Fruit fly (Drosophila melanogaster) whole organism, prepupa: ENCODE measurements around the gene CG11892.

Experiments used
- Hr39 ChIP-seq: fragments of 200-800 bp; sonication (Bioruptor generic); optimal IDR thresholded peaks from 2 replicates; lab custom pipeline; 2016; ENCODE audit warnings: missing biosample characterization, missing genetic modification characterization
- cyc ChIP-seq: fragments of 200-800 bp; sonication (Bioruptor generic); optimal IDR thresholded peaks from 3 replicates; lab custom pipeline; 2016; ENCODE audit warnings: missing biosample characterization, missing genetic modification characterization

DNA sequence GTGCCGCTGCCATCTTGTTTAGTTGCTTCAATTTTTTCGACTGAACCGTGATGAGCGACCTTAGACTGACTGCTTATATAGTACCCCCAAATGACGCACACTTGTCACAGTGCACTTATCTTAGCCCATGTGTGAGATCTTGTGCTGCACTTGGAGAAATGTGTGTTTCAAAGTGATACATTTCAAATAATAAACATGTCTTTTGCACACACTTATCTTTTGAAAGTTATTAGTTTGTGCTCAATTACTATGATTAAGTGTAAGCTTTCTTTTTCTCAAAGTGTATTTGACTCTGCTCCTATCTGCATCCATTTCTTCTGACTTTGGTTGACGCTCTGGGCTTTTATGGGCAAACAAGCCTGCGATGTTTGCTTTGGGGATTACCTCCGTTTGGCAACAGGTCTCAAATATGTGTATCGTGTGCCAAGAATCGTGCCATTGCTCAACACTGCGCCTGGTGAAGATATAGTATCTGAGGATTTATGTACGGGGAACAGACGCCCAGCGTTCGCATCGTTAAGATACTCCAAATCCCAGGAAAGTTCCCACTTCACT, 1.5 kb upstream of the CG11892 start, which contains the start of gene CG10514:
- TF ChIP-seq cyc (GFP tag; lab: Kevin White, UChicago) = no peak
- no peak for TF ChIP-seq Hr39
